Worm (Caenorhabditis elegans) whole organism, L2 larva: Measurements from ENCODE around the gene gst-34.

Experiments used
- F13H6.1 ChIP-seq: sonication (generic microtip); optimal IDR thresholded peaks from 2 replicates; lab custom pipeline; 2016; ENCODE audit warnings: missing genetic modification characterization, missing compliant biosample characterization
- ama-1 ChIP-seq: fragments of 150-350 bp; optimal IDR thresholded peaks from 2 replicates; lab custom pipeline; 2018; ENCODE audit warnings: inconsistent platforms
- ceh-82 ChIP-seq: fragments of 150-350 bp; optimal IDR thresholded peaks from 2 replicates; lab custom pipeline; 2014; ENCODE audit warnings: missing biosample characterization, missing genetic modification characterization
- crh-2 ChIP-seq: sonication (generic microtip); optimal IDR thresholded peaks from 2 replicates; lab custom pipeline; 2017; ENCODE audit warnings: missing biosample characterization, missing genetic modification characterization
- lin-39 ChIP-seq: fragments of 150-350 bp; optimal IDR thresholded peaks from 2 replicates; lab custom pipeline; 2014; ENCODE audit warnings: missing biosample characterization, missing genetic modification reagents, missing genetic modification characterization
- nhr-11 ChIP-seq: fragments of 150-350 bp; optimal IDR thresholded peaks from 2 replicates; lab custom pipeline; 2014; ENCODE audit warnings: missing biosample characterization, missing genetic modification characterization
- nhr-237 ChIP-seq: fragments of 150-350 bp; optimal IDR thresholded peaks from 2 replicates; lab custom pipeline; 2014; ENCODE audit warnings: missing biosample characterization, missing genetic modification characterization
- nhr-25 ChIP-seq: fragments of 150-350 bp; sonication (generic microtip); optimal IDR thresholded peaks from 3 replicates; lab custom pipeline; 2014; ENCODE audit warnings: missing biosample characterization, missing genetic modification characterization
- ztf-4 ChIP-seq: fragments of 150-350 bp; optimal IDR thresholded peaks from 2 replicates; lab custom pipeline; 2014; ENCODE audit warnings: missing biosample characterization, missing genetic modification characterization

- TF ChIP-seq nhr-25 (tag; lab: Kevin White, UChicago) (peak; percentile 75), crh-2 (tag; lab: Kevin White, UChicago) (no peak), F13H6.1 (tag; lab: Kevin White, UChicago) (peak; percentile 17), nhr-237 (no peak), ama-1 (lab: Kevin White, UChicago) (no peak), nhr-11 (tag; lab: Kevin White, UChicago) (no peak), lin-39 (tag; lab: Kevin White, UChicago) (no peak), ceh-82 (no peak), ztf-4 (tag; lab: Kevin White, UChicago) (peak; percentile 14)
Measured at ce11 chrII:15203398-15204068, 20.5 kb upstream of the gst-34 start.
